Worm (Caenorhabditis elegans) whole organism, L3 larva: Measurements from ENCODE around the gene clec-143.

ENCODE experiments used
- ZK546.5 ChIP-seq: sonication (generic microtip); optimal IDR thresholded peaks from 2 replicates; lab custom pipeline; 2017; ENCODE audit warnings: missing biosample characterization, missing genetic modification characterization
- ama-1 ChIP-seq: fragments of 150-350 bp; optimal IDR thresholded peaks from 2 replicates; lab custom pipeline; 2018
- daf-12 ChIP-seq: fragments of 150-350 bp; optimal IDR thresholded peaks from 2 replicates; lab custom pipeline; 2014; ENCODE audit warnings: missing biosample characterization, missing genetic modification reagents, missing genetic modification characterization
- elt-1 ChIP-seq: fragments of 150-350 bp; optimal IDR thresholded peaks from 2 replicates; lab custom pipeline; 2014; ENCODE audit warnings: missing biosample characterization, missing genetic modification characterization
- fkh-2 ChIP-seq: fragments of 150-350 bp; optimal IDR thresholded peaks from 2 replicates; lab custom pipeline; 2014; ENCODE audit warnings: missing biosample characterization, missing genetic modification reagents, missing genetic modification characterization
- fos-1 ChIP-seq: fragments of 150-350 bp; optimal IDR thresholded peaks from 2 replicates; lab custom pipeline; 2014; ENCODE audit warnings: missing biosample characterization, missing genetic modification characterization
- jun-1 ChIP-seq: fragments of 150-350 bp; optimal IDR thresholded peaks from 2 replicates; lab custom pipeline; 2014; ENCODE audit warnings: missing biosample characterization, missing genetic modification reagents, missing genetic modification characterization
- nhr-237 ChIP-seq: fragments of 150-350 bp; optimal IDR thresholded peaks from 2 replicates; lab custom pipeline; 2014; ENCODE audit warnings: missing biosample characterization, missing genetic modification characterization
- nhr-77 ChIP-seq: fragments of 150-350 bp; optimal IDR thresholded peaks from 2 replicates; lab custom pipeline; 2014; ENCODE audit warnings: missing biosample characterization, missing genetic modification characterization
- tbx-2 ChIP-seq: sonication (generic microtip); optimal IDR thresholded peaks from 2 replicates; lab custom pipeline; 2016; ENCODE audit warnings: mild to moderate bottlenecking, missing genetic modification characterization, missing compliant biosample characterization
- unc-39 ChIP-seq: sonication (generic microtip); optimal IDR thresholded peaks from 4 replicates; lab custom pipeline; 2017; ENCODE audit warnings: missing biosample characterization, missing genetic modification characterization
- unc-62 ChIP-seq: fragments of 150-350 bp; sonication (generic microtip); optimal IDR thresholded peaks from 4 replicates; lab custom pipeline; 2014; ENCODE audit warnings: missing biosample characterization, missing genetic modification reagents, missing genetic modification characterization
- ztf-11 ChIP-seq: fragments of 150-350 bp; optimal IDR thresholded peaks from 2 replicates; lab custom pipeline; 2014; ENCODE audit warnings: missing biosample characterization, missing genetic modification characterization

DNA sequence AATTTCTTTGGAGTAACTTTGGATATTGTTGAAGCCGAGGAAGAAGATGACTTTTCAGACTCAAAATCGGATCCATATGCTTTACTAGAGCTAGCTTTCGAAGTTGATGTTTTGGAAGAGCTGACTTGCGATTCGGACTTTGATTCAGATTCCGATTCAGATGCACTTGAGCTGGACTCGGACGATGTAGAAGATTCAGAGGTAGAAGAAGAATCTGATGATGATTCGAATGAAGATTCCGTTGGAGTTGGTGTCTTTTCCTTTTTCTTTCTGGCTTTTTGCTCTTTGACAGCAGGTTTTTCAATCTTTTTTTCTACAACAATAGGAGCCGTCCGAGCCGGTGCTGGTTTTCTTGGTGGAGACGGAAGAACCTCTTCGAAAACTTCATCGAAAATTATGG lies 37.8 kb upstream of the clec-143 start:
- TF ChIP-seq ama-1 (lab: Kevin White, UChicago) (no peak), tbx-2 (no peak), nhr-77 (tag; lab: Kevin White, UChicago) (no peak), nhr-237 (tag; lab: Kevin White, UChicago) (no peak), fkh-2 (tag; lab: Kevin White, UChicago) (no peak), jun-1 (no peak), unc-39 (tag; lab: Kevin White, UChicago) (no peak), ZK546.5 (tag; lab: Kevin White, UChicago) (no peak), elt-1 (tag; lab: Kevin White, UChicago) (no peak), ztf-11 (no peak), fos-1 (no peak), daf-12 (tag; lab: Kevin White, UChicago) (no peak), unc-62 (no peak)
